Fruit fly (Drosophila melanogaster): Measurements from ENCODE around the gene Dpm1.

- TF ChIP-seq Clk (GFP tag; optimal IDR thresholded peaks at IDR 0.05) (no peak), tj (GFP tag; optimal IDR thresholded peaks at IDR 0.05) (no peak), CG1620 (GFP tag; optimal IDR thresholded peaks at IDR 0.05) (no peak), cic (GFP tag; optimal IDR thresholded peaks at IDR 0.05) (no peak), CG12768 (GFP tag; optimal IDR thresholded peaks at IDR 0.05) (no peak), CG11617 (GFP tag; optimal IDR thresholded peaks at IDR 0.05) (no peak)
Observed at dm6 chr2L:19506323-19506722, 19.8 kb downstream of the Dpm1 start.

Measured in whole organism, adult.